Fruit fly (Drosophila melanogaster): Measurements from ENCODE around the gene Pmi.

Pmi gene

DNA sequence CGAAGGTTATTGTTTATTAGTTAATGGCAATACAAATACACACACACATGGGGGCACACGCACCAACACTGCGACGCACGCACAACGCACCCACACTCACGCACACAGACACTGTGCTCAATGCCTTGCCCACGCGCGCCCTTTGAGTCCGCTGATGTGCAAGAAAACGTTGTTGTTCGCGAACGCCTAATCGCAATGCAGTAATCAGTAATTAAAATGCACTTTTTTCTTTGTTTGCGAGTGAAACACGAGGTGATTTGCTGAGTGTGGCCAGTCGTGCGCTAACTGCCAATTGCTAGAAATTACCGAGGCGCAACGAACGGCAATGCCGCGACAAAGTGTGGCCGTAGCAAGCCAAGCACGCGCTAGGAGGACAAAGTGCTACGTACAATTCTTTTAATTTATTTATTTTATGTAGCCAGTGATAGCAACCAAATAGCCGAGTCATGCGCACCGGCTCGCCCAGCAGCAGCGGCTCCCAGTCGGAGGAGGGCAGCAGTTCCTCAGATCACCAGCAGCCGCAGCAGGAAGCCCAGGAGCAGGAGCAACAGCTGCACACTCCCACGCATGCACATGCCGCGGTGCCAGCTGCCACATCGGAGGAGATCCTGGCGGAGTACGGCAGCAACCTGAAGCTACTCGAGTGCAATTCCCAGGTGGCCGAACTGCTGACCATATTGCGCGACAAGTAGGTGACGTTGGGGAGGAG is 30.9 kb downstream of the Pmi start, which contains the start of the genes S6k and kri (continued):
- TF ChIP-seq Bdp1 (GFP tag; optimal IDR thresholded peaks at IDR 0.05) (no peak), so (GFP tag; IDR thresholded peaks at IDR 0.05) (no peak), CG2712 (tag; optimal IDR thresholded peaks at IDR 0.05) (peak; percentile 9), CG6254 (GFP tag; optimal IDR thresholded peaks at IDR 0.05) (no peak), ERR (GFP tag; optimal IDR thresholded peaks at IDR 0.05) (no peak), unpg (GFP tag; optimal IDR thresholded peaks at IDR 0.05) (no peak), Nf-YC (tag; optimal IDR thresholded peaks at IDR 0.05) (peak; percentile 36), lbe (GFP tag; optimal IDR thresholded peaks at IDR 0.05) (no peak), CG1792 (GFP tag; optimal IDR thresholded peaks at IDR 0.05) (no peak), oc (tag; optimal IDR thresholded peaks at IDR 0.05) (no peak), run (tag; optimal IDR thresholded peaks at IDR 0.05) (no peak), CoRest (tag; optimal IDR thresholded peaks at IDR 0.05) (no peak), HLH4C (GFP tag; IDR thresholded peaks at IDR 0.05; ENCODE audit: partially characterized antibody) (no peak), Atf-2 (GFP tag; optimal IDR thresholded peaks at IDR 0.05) (no peak), CG16863 (GFP tag; optimal IDR thresholded peaks at IDR 0.05) (no peak), fd64A (GFP tag; optimal IDR thresholded peaks at IDR 0.05) (no peak), CG9437 (GFP tag; optimal IDR thresholded peaks at IDR 0.05) (no peak), CG18764 (GFP tag; optimal IDR thresholded peaks at IDR 0.05) (no peak), Eip74EF (GFP tag; optimal IDR thresholded peaks at IDR 0.05) (peak in 1 of 2 experiments; percentile 40), D (optimal IDR thresholded peaks at IDR 0.05) (no peak), D (GFP tag; optimal IDR thresholded peaks at IDR 0.05) (no peak), Hr78 (GFP tag; optimal IDR thresholded peaks at IDR 0.05) (peak in 1 of 2 experiments; percentile 2), esg (GFP tag; conservative IDR thresholded peaks at IDR 0.05) (no peak), Antp (GFP tag; optimal IDR thresholded peaks at IDR 0.05) (no peak), Hey (tag; optimal IDR thresholded peaks at IDR 0.05) (peak; percentile 35), Sox100B (GFP tag; optimal IDR thresholded peaks at IDR 0.05) (no peak), CG11695 (GFP tag; IDR thresholded peaks at IDR 0.05) (no peak), bigmax (GFP tag; optimal IDR thresholded peaks at IDR 0.05) (peak; percentile 46), CG6683 (GFP tag; optimal IDR thresholded peaks at IDR 0.05) (no peak), CG10209 (GFP tag; optimal IDR thresholded peaks at IDR 0.05) (peak; percentile 25), otp (GFP tag; IDR thresholded peaks at IDR 0.05) (no peak), CG9797 (GFP tag; optimal IDR thresholded peaks at IDR 0.05) (peak; percentile 96), ems (GFP tag; optimal IDR thresholded peaks at IDR 0.05) (peak; percentile 5)

dm6 chr3L:5813016-5813415 is 33.2 kb downstream of the Pmi start, which contains the start of gene mad2:
mad2 (minus strand) TSS chr3L:5813093.
- TF ChIP-seq cato (GFP tag; optimal IDR thresholded peaks at IDR 0.05; ENCODE audit: borderline replicate concordance) (no peak), mam (GFP tag; optimal IDR thresholded peaks at IDR 0.05) (peak; percentile 19), grau (tag; optimal IDR thresholded peaks at IDR 0.05) (peak; percentile 38), pnt (GFP tag; optimal IDR thresholded peaks at IDR 0.05) (no peak), pan (optimal IDR thresholded peaks at IDR 0.05) (no peak), pan (GFP tag; optimal IDR thresholded peaks at IDR 0.05 in 1 of 2, IDR thresholded peaks at IDR 0.05 in 1 of 2) (no peak), Elba2 (GFP tag; optimal IDR thresholded peaks at IDR 0.05) (no peak), CG4282 (GFP tag; optimal IDR thresholded peaks at IDR 0.05) (no peak), trh (GFP tag; optimal IDR thresholded peaks at IDR 0.05) (no peak), CG11456 (GFP tag; IDR thresholded peaks at IDR 0.05) (peak; percentile 20; the same call in 1 of the 3 replicates), CG2116 (GFP tag; optimal IDR thresholded peaks at IDR 0.05) (peak; percentile 79), chm (GFP tag; IDR thresholded peaks at IDR 0.05) (0 out of 2 replicates have a peak, but pooled peaks have one; percentile 27), CG9609 (GFP tag; optimal IDR thresholded peaks at IDR 0.05) (no peak), D19B (GFP tag; optimal IDR thresholded peaks at IDR 0.05) (no peak), pros (GFP tag; optimal IDR thresholded peaks at IDR 0.05) (no peak), h (optimal IDR thresholded peaks at IDR 0.05) (no peak), Optix (GFP tag; IDR thresholded peaks at IDR 0.05) (no peak), CG10565 (GFP tag; optimal IDR thresholded peaks at IDR 0.05) (no peak), Taf1 (GFP tag; IDR thresholded peaks at IDR 0.05) (no peak), CG7357 (GFP tag; IDR thresholded peaks at IDR 0.05) (no peak)

Measured in whole organism, embryonic.